Worm (Caenorhabditis elegans) whole organism, mixed stage, embryonic: ENCODE results near the gene try-13.

Source experiments
- bed-3 ChIP-seq: fragments of 200-800 bp; sonication (Bioruptor generic); optimal IDR thresholded peaks from 3 replicates; lab custom pipeline; 2018; ENCODE audit warnings: mild to moderate bottlenecking, missing genetic modification characterization, moderate library complexity, missing compliant biosample characterization
- ces-1 ChIP-seq: fragments of 150-350 bp; optimal IDR thresholded peaks from 2 replicates; lab custom pipeline; 2014; ENCODE audit warnings: missing biosample characterization, missing genetic modification reagents, missing genetic modification characterization
- lsy-2 ChIP-seq: fragments of 150-350 bp; optimal IDR thresholded peaks from 2 replicates; lab custom pipeline; 2014; ENCODE audit warnings: missing biosample characterization, missing genetic modification characterization
- nhr-28 ChIP-seq: fragments of 150-350 bp; optimal IDR thresholded peaks from 2 replicates; lab custom pipeline; 2014; ENCODE audit warnings: missing biosample characterization, missing genetic modification characterization
- pha-4 ChIP-seq: fragments of 150-350 bp; optimal IDR thresholded peaks from 2 replicates; lab custom pipeline; 2018; ENCODE audit warnings: missing biosample characterization, missing genetic modification reagents, missing genetic modification characterization
- snpc-4 ChIP-seq: fragments of 150-350 bp; optimal IDR thresholded peaks from 2 replicates; lab custom pipeline; 2014; ENCODE audit warnings: missing biosample characterization, missing genetic modification characterization
- unc-120 ChIP-seq: sonication (generic microtip); optimal IDR thresholded peaks from 2 replicates; lab custom pipeline; 2017; ENCODE audit warnings: missing genetic modification characterization, missing compliant biosample characterization; ENCODE audit not compliant: poor library complexity, severe bottlenecking
- ztf-11 ChIP-seq: fragments of 150-350 bp; optimal IDR thresholded peaks from 2 replicates; lab custom pipeline; 2014; ENCODE audit warnings: missing biosample characterization, missing genetic modification characterization

DNA sequence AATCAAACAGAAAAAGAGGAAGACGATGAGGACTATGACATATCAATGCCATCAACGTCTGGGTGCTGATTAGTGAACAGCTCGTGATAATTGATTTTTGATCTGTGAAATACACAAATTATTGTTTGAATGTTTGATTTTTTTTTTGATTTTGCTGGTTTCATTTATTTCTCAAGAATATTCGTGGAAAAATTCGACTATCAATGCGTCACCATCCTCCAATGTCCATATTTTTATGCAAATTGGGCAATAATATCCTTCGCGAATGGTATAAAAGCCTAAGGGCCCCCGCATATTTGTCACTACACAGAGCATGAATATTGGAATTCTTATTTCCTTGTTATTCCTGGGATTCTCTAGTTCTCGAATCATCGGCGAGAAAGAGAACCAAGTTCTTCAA is at the start of gene try-13:
- TF ChIP-seq lsy-2 (no peak), bed-3 (GFP tag; lab: Kevin White, UChicago) (no peak), snpc-4 (no peak), ces-1 (no peak), unc-120 (no peak), ztf-11 (no peak), nhr-28 (tag; lab: Kevin White, UChicago) (no peak), pha-4 (tag; lab: Kevin White, UChicago) (no peak)
